Fruit fly (Drosophila melanogaster) whole organism, wandering third instar larva: Measurements from ENCODE around the gene CG42818.

Experiments used
- Abd-B ChIP-seq: fragments of >200 bp; optimal IDR thresholded peaks from 2 replicates; lab custom pipeline; 2017; ENCODE audit warnings: missing biosample characterization, missing genetic modification characterization
- CG9705 ChIP-seq: fragments of 200-800 bp; sonication (Bioruptor generic); optimal IDR thresholded peaks from 2 replicates; lab custom pipeline; 2018; ENCODE audit warnings: missing biosample characterization, mild to moderate bottlenecking, missing genetic modification characterization
- CrebA ChIP-seq: fragments of 200-800 bp; sonication (Bioruptor generic); optimal IDR thresholded peaks from 2 replicates; lab custom pipeline; 2016; ENCODE audit warnings: missing biosample characterization, mild to moderate bottlenecking, missing genetic modification characterization, borderline replicate concordance
- Dfd ChIP-seq: fragments of >200 bp; optimal IDR thresholded peaks from 2 replicates; lab custom pipeline; 2017; ENCODE audit warnings: missing biosample characterization, missing genetic modification characterization
- Dif ChIP-seq: fragments of 200-275, 200-300 bp; sonication (Bioruptor generic); optimal IDR thresholded peaks from 2 replicates; lab custom pipeline; 2018; ENCODE audit warnings: missing biosample characterization, missing genetic modification characterization; ENCODE audit not compliant: partially characterized antibody
- GATAd ChIP-seq: sonication (Bioruptor generic); optimal IDR thresholded peaks from 2 replicates; lab custom pipeline; 2016; ENCODE audit warnings: missing biosample characterization, missing genetic modification characterization
- HLH106 ChIP-seq: fragments of 200-800 bp; optimal IDR thresholded peaks from 3 replicates; lab custom pipeline; 2019; ENCODE audit warnings: missing biosample characterization, mild to moderate bottlenecking, missing genetic modification characterization, moderate library complexity
- Hnf4 ChIP-seq: fragments of 200-800 bp; sonication (Bioruptor generic); optimal IDR thresholded peaks from 2 replicates; lab custom pipeline; 2016; ENCODE audit warnings: missing biosample characterization, mild to moderate bottlenecking, missing genetic modification characterization
- Hr78 ChIP-seq: fragments of >200 bp; optimal IDR thresholded peaks from 2 replicates; lab custom pipeline; 2017; ENCODE audit warnings: missing biosample characterization, missing genetic modification characterization
- Hr83 ChIP-seq: fragments of 200-300 bp; sonication (Bioruptor generic); optimal IDR thresholded peaks from 2 replicates; lab custom pipeline; 2016; ENCODE audit warnings: missing biosample characterization, mild to moderate bottlenecking, missing genetic modification characterization, moderate library complexity; ENCODE audit not compliant: poor library complexity, severe bottlenecking
- Jra ChIP-seq: sonication (Bioruptor generic); optimal IDR thresholded peaks from 2 replicates; lab custom pipeline; 2016; ENCODE audit warnings: missing biosample characterization, missing genetic modification characterization
- Myc ChIP-seq: fragments of >200 bp; optimal IDR thresholded peaks from 2 replicates; lab custom pipeline; 2017
- N ChIP-seq: fragments of >200 bp; optimal IDR thresholded peaks from 2 replicates; lab custom pipeline; 2018; ENCODE audit warnings: missing biosample characterization, missing external identifiers, missing genetic modification characterization
- OdsH ChIP-seq: fragments of 200-800 bp; sonication (Bioruptor generic); optimal IDR thresholded peaks from 2 replicates; lab custom pipeline; 2016; ENCODE audit warnings: missing biosample characterization, mild to moderate bottlenecking, missing genetic modification characterization
- Rel ChIP-seq, 2 experiments: fragments of 200-800 bp; sonication (Bioruptor generic) in 1 of 2; optimal IDR thresholded peaks; 2 replicates in 1 of 2; 3 replicates in 1 of 2; lab custom pipeline; 2016 to 2019; ENCODE audit warnings: mild to moderate bottlenecking in 2 of 2, missing biosample characterization in 2 of 2, missing genetic modification characterization in 2 of 2, moderate library complexity in 1 of 2
- Sp1 ChIP-seq: fragments of 200-800 bp; sonication (Bioruptor generic); optimal IDR thresholded peaks from 3 replicates; lab custom pipeline; 2019; ENCODE audit warnings: missing biosample characterization, mild to moderate bottlenecking, missing genetic modification characterization, moderate library complexity
- br ChIP-seq: fragments of 200-800 bp; sonication (Bioruptor generic); optimal IDR thresholded peaks from 2 replicates; lab custom pipeline; 2016; ENCODE audit warnings: missing biosample characterization, missing genetic modification characterization
- brk ChIP-seq: fragments of 200-800 bp; sonication (Bioruptor generic); optimal IDR thresholded peaks from 2 replicates; lab custom pipeline; 2016; ENCODE audit warnings: missing biosample characterization, mild to moderate bottlenecking, missing genetic modification characterization
- dl ChIP-seq, 2 experiments: fragments of 175-275, 200-275 bp in 1 of 2; fragments of 200-275 bp in 1 of 2; sonication (Bioruptor generic); optimal IDR thresholded peaks; lab custom pipeline; 2018; ENCODE audit warnings: mild to moderate bottlenecking in 2 of 2, missing biosample characterization in 2 of 2, missing genetic modification characterization in 2 of 2, moderate library complexity in 2 of 2; ENCODE audit not compliant: partially characterized antibody in 2 of 2, insufficient read depth in 1 of 2
- dmrt93B ChIP-seq: fragments of 200-800 bp; sonication (Bioruptor generic); optimal IDR thresholded peaks from 2 replicates; lab custom pipeline; 2018; ENCODE audit warnings: missing biosample characterization, mild to moderate bottlenecking, missing genetic modification characterization
- dsf ChIP-seq: sonication (Bioruptor generic); optimal IDR thresholded peaks from 2 replicates; lab custom pipeline; 2016; ENCODE audit warnings: missing biosample characterization, missing genetic modification characterization, borderline replicate concordance
- ey ChIP-seq: fragments of 200-800 bp; sonication (Bioruptor generic); optimal IDR thresholded peaks from 2 replicates; lab custom pipeline; 2016; ENCODE audit warnings: missing biosample characterization, missing genetic modification characterization
- foxo ChIP-seq, 2 experiments: fragments of 200-800 bp; sonication (Bioruptor generic); optimal IDR thresholded peaks; 2 replicates in 1 of 2; 3 replicates in 1 of 2; lab custom pipeline; 2016 to 2017; ENCODE audit warnings: missing biosample characterization in 2 of 2, missing genetic modification characterization in 2 of 2
- fru ChIP-seq: fragments of 200-800 bp; sonication (Bioruptor generic); optimal IDR thresholded peaks from 3 replicates; lab custom pipeline; 2016; ENCODE audit warnings: missing biosample characterization, mild to moderate bottlenecking, missing genetic modification characterization
- h ChIP-seq: fragments of 200-800 bp; sonication (Bioruptor generic); optimal IDR thresholded peaks from 3 replicates; lab custom pipeline; 2016; ENCODE audit warnings: missing biosample characterization, mild to moderate bottlenecking, missing genetic modification characterization
- lola ChIP-seq: fragments of >200 bp; optimal IDR thresholded peaks from 2 replicates; lab custom pipeline; 2017; ENCODE audit warnings: missing biosample characterization, missing genetic modification characterization
- psq ChIP-seq: fragments of 200-800 bp; sonication (Bioruptor generic); optimal IDR thresholded peaks from 3 replicates; lab custom pipeline; 2017; ENCODE audit warnings: missing biosample characterization, mild to moderate bottlenecking, missing genetic modification characterization, moderate library complexity
- rgr ChIP-seq: fragments of 200-800 bp; sonication (Bioruptor generic); optimal IDR thresholded peaks from 3 replicates; lab custom pipeline; 2016; ENCODE audit warnings: missing biosample characterization, mild to moderate bottlenecking, missing genetic modification characterization
- sage ChIP-seq: fragments of 200-800 bp; sonication (Bioruptor generic); optimal IDR thresholded peaks from 2 replicates; lab custom pipeline; 2016; ENCODE audit warnings: missing biosample characterization, mild to moderate bottlenecking, missing genetic modification characterization
- sv ChIP-seq: fragments of 200-800 bp; sonication (Bioruptor generic); optimal IDR thresholded peaks from 3 replicates; lab custom pipeline; 2016; ENCODE audit warnings: missing biosample characterization, missing genetic modification characterization
- tai ChIP-seq: sonication (Bioruptor generic); optimal IDR thresholded peaks from 2 replicates; lab custom pipeline; 2016; ENCODE audit warnings: missing biosample characterization, missing genetic modification characterization
- usp ChIP-seq: fragments of >200 bp; optimal IDR thresholded peaks from 2 replicates; lab custom pipeline; 2017; ENCODE audit warnings: missing biosample characterization, missing genetic modification characterization
- woc ChIP-seq: sonication (Bioruptor generic); optimal IDR thresholded peaks from 2 replicates; lab custom pipeline; 2016; ENCODE audit warnings: missing biosample characterization, mild to moderate bottlenecking, missing genetic modification characterization

The CG42818 gene

dm6 chr2L:16276820-16277219, 35.1 kb downstream of the CG42818 start:
- TF ChIP-seq dmrt93B (GFP tag; lab: Kevin White, UChicago) (no peak), Hr78 (no peak), brk (GFP tag; lab: Kevin White, UChicago) (no peak), psq (GFP tag; lab: Kevin White, UChicago) (no peak), sage (GFP tag; lab: Kevin White, UChicago) (no peak)

dm6 chr2L:16277922-16278321, 36.2 kb downstream of the CG42818 start:
- TF ChIP-seq rgr (GFP tag; lab: Kevin White, UChicago) (no peak), HLH106 (no peak), lola (GFP tag; lab: Kevin White, UChicago) (no peak), dl (GFP tag; optimal IDR thresholded peaks at IDR 0.05; lab: Kevin White, UChicago; ENCODE audit: insufficient read depth in 1 of 2, partially characterized antibody in 2 of 2) (no peak)

- TF ChIP-seq Rel (GFP tag; optimal IDR thresholded peaks at IDR 0.05; lab: Kevin White, UChicago) = no peak
- peak; percentile 82 for TF ChIP-seq Rel (tag; optimal IDR thresholded peaks at IDR 0.05; lab: Kevin White, UChicago)
- TF ChIP-seq Dfd (GFP tag; lab: Kevin White, UChicago) = no peak
- TF ChIP-seq woc (GFP tag; lab: Kevin White, UChicago) = no peak
Observed at dm6 chr2L:16278842-16279241, 37.1 kb downstream of the CG42818 start.

dm6 chr2L:16279774-16280252, 38.1 kb downstream of the CG42818 start:
- TF ChIP-seq h (GFP tag; lab: Kevin White, UChicago) = peak; percentile 78
- no peak for TF ChIP-seq CG9705 (GFP tag; lab: Kevin White, UChicago)
- peak; percentile 62 for TF ChIP-seq woc (GFP tag; lab: Kevin White, UChicago)
- TF ChIP-seq rgr (GFP tag; lab: Kevin White, UChicago) = peak; percentile 73
- TF ChIP-seq CrebA = no peak
- no peak for TF ChIP-seq Hr83
- TF ChIP-seq foxo (GFP tag; optimal IDR thresholded peaks at IDR 0.05; lab: Kevin White, UChicago) = peak in 1 of 2 experiments; percentile 68
- peak; percentile 46 for TF ChIP-seq Sp1
- peak; percentile 88 for TF ChIP-seq sv (GFP tag; lab: Kevin White, UChicago)
- TF ChIP-seq OdsH (GFP tag; lab: Kevin White, UChicago) = peak; percentile 72
- no peak for TF ChIP-seq Jra (GFP tag; lab: Kevin White, UChicago)
- peak; percentile 79 for TF ChIP-seq fru (GFP tag; lab: Kevin White, UChicago)
- TF ChIP-seq Hr78 = no peak
- TF ChIP-seq dl (GFP tag; optimal IDR thresholded peaks at IDR 0.05; lab: Kevin White, UChicago; ENCODE audit: insufficient read depth in 1 of 2, partially characterized antibody in 2 of 2) = no peak
- peak; percentile 32 for TF ChIP-seq Hnf4
- TF ChIP-seq Rel (GFP tag; optimal IDR thresholded peaks at IDR 0.05; lab: Kevin White, UChicago) = no peak
- no peak for TF ChIP-seq Rel (tag; optimal IDR thresholded peaks at IDR 0.05; lab: Kevin White, UChicago)
- TF ChIP-seq N (GFP tag; lab: Kevin White, UChicago) = no peak
- TF ChIP-seq br (GFP tag; lab: Kevin White, UChicago) = peak; percentile 49
- peak; percentile 73 for TF ChIP-seq ey (GFP tag; lab: Kevin White, UChicago)
- TF ChIP-seq Dif (GFP tag; lab: Kevin White, UChicago) = no peak
- TF ChIP-seq psq (GFP tag; lab: Kevin White, UChicago) = peak; percentile 56
- peak; percentile 53 for TF ChIP-seq HLH106
- TF ChIP-seq GATAd = no peak
- TF ChIP-seq dmrt93B (GFP tag; lab: Kevin White, UChicago) = peak; percentile 20
- no peak for TF ChIP-seq Abd-B (GFP tag; lab: Kevin White, UChicago)

- peak; percentile 55 for TF ChIP-seq woc (GFP tag; lab: Kevin White, UChicago)
- TF ChIP-seq OdsH (GFP tag; lab: Kevin White, UChicago) = peak; percentile 17
- peak; percentile 45 for TF ChIP-seq fru (GFP tag; lab: Kevin White, UChicago)
- no peak for TF ChIP-seq CrebA
- peak; percentile 24 for TF ChIP-seq ey (GFP tag; lab: Kevin White, UChicago)
- TF ChIP-seq CG9705 (GFP tag; lab: Kevin White, UChicago) = no peak
- TF ChIP-seq Abd-B (GFP tag; lab: Kevin White, UChicago) = no peak
- peak; percentile 16 for TF ChIP-seq psq (GFP tag; lab: Kevin White, UChicago)
- peak; percentile 25 for TF ChIP-seq Sp1
- no peak for TF ChIP-seq Dif (GFP tag; lab: Kevin White, UChicago)
- no peak for TF ChIP-seq GATAd
- no peak for TF ChIP-seq N (GFP tag; lab: Kevin White, UChicago)
- TF ChIP-seq h (GFP tag; lab: Kevin White, UChicago) = peak; percentile 28
- TF ChIP-seq Myc (lab: Kevin White, UChicago) = no peak
- no peak for TF ChIP-seq rgr (GFP tag; lab: Kevin White, UChicago)
- no peak for TF ChIP-seq tai
- no peak for TF ChIP-seq dmrt93B (GFP tag; lab: Kevin White, UChicago)
- peak; percentile 22 for TF ChIP-seq HLH106
- TF ChIP-seq dsf (GFP tag; lab: Kevin White, UChicago) = no peak
- no peak for TF ChIP-seq usp (GFP tag; lab: Kevin White, UChicago)
- no peak for TF ChIP-seq Hr78
- peak in 1 of 2 experiments; percentile 50 for TF ChIP-seq foxo (GFP tag; optimal IDR thresholded peaks at IDR 0.05; lab: Kevin White, UChicago)
- no peak for TF ChIP-seq Rel (GFP tag; optimal IDR thresholded peaks at IDR 0.05; lab: Kevin White, UChicago)
- TF ChIP-seq Rel (tag; optimal IDR thresholded peaks at IDR 0.05; lab: Kevin White, UChicago) = no peak
- no peak for TF ChIP-seq sage (GFP tag; lab: Kevin White, UChicago)
Observed at dm6 chr2L:16281419-16282076, 39.8 kb downstream of the CG42818 start.
